Fruit fly (Drosophila melanogaster) Kc167 (cell line): Measurements from ENCODE around the gene CG3277.

Experiments used
- Myc ChIP-seq: fragments of >200 bp; optimal IDR thresholded peaks from 2 replicates; lab custom pipeline; 2017; ENCODE audit warnings: missing external identifiers
- Sin3A ChIP-seq: fragments of >200 bp; optimal IDR thresholded peaks from 2 replicates; lab custom pipeline; 2018; ENCODE audit warnings: missing external identifiers
- h ChIP-seq: fragments of >200 bp; optimal IDR thresholded peaks from 3 replicates; lab custom pipeline; 2018; ENCODE audit warnings: missing external identifiers
- insv ChIP-seq: fragments of >200 bp; optimal IDR thresholded peaks from 3 replicates; lab custom pipeline; 2018; ENCODE audit warnings: missing external identifiers
- psq ChIP-seq: fragments of >200 bp; optimal IDR thresholded peaks from 2 replicates; lab custom pipeline; 2017; ENCODE audit warnings: missing external identifiers
- ttk ChIP-seq: sonication (Bioruptor generic); optimal IDR thresholded peaks from 2 replicates; lab custom pipeline; 2017; ENCODE audit warnings: missing external identifiers

The CG3277 gene

dm6 chr2L:3301755-3302499 is 2.0 kb upstream of the CG3277 start:
- TF ChIP-seq Sin3A, result no peak
- TF ChIP-seq insv (lab: Kevin White, UChicago), result no peak
- TF ChIP-seq h, result no peak
- no peak for TF ChIP-seq ttk (lab: Kevin White, UChicago)
- no peak for TF ChIP-seq Myc (lab: Kevin White, UChicago)
- TF ChIP-seq psq, result no peak

DNA sequence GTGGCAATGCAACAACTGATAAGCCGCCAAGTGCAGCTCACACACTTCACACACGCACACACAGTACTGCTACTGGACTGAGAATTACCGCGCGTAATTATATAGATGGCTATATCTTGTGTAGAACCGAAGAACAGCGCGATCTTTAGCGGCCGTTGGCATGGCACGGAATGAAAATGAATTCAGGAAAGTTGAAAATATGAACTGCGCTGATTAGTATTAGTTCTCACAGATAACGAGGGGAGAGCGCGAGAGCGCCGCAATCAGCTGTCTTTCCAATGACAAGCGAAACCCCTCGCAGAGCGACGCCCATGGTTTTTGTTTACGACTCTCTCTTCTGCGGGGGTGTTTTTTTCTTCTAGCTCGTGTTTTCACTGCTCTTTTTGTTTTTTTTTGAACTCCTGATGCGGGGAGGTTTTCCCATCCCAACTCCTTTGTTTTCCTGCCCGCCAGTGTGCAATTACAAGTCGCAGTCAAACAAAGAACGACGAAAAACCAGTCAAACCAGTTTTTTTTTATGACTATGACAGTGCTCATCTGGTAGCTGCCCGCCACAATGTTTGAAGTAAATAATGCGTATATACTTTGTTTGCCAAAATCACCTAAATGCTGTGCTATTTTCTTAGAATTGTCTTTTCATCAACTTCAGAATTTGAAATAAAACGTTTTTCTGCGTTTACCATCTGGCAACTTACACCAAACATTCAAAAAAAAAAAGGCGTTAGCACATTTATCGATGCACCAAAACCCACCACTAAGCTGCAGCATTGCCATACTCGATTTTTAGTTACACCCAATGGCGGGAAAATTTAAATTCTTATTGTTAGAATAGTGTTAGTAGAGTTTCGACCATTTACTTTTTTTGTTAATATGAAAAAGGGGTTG is 700 bp upstream of the CG3277 start, which contains the start of gene CG9663:
Gene CG9663, minus strand, starts transcription at position 173 of the 885 bp plus-strand sequence.
- TF ChIP-seq Myc (lab: Kevin White, UChicago) (no peak), Sin3A (no peak), h (no peak), psq (no peak)

- TF ChIP-seq ttk (lab: Kevin White, UChicago) (no peak), psq (no peak), h (no peak), Sin3A (no peak), insv (lab: Kevin White, UChicago) (no peak), Myc (lab: Kevin White, UChicago) (no peak)
Measured at dm6 chr2L:3304831-3305828, 1.2 kb downstream of the CG3277 start.

dm6 chr2L:3307189-3307588 is 3.3 kb downstream of the CG3277 start:
- TF ChIP-seq Sin3A (no peak), insv (lab: Kevin White, UChicago) (no peak), h (no peak), psq (no peak)

DNA sequence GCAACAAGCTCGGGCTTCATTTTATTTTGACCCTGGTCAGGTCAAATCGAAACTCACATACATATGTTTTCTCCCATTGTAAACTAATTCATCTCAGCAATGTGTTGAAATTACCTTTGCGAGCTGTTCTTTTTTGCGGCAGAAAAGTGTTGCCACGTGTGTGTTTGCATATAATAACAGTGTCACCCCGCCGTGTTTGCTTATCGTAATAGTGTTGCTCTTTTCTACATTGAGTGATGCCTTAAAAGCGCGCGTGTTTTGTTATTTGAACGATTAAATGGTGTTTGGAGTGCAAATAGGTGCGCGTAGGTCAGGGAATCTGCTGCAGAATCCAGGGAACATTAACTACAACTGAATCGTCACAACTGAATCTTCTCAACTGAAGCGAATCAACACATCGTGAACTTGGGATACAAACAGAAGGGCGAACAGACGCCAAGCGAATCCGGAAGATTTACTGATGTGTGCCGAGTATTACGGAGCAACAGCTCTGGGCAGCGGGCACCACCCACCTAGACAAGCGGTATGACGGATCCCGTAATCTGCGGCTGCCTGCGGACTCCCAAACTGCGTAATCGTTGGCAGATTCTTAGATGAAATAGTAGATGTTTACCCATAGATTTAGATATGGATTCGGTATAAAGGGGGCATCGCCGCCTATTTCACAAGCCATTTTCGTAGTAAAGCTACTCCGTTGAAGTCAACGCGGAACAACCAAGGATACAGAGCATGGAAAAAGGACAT is 4.8 kb downstream of the CG3277 start, which contains the start of gene CG15406:
Gene CG15406, plus strand, starts transcription at position 694 of the 744 bp plus-strand sequence.
- TF ChIP-seq Myc (lab: Kevin White, UChicago) (no peak), psq (no peak), h (no peak), insv (lab: Kevin White, UChicago) (no peak), Sin3A (no peak), ttk (lab: Kevin White, UChicago) (no peak)

DNA sequence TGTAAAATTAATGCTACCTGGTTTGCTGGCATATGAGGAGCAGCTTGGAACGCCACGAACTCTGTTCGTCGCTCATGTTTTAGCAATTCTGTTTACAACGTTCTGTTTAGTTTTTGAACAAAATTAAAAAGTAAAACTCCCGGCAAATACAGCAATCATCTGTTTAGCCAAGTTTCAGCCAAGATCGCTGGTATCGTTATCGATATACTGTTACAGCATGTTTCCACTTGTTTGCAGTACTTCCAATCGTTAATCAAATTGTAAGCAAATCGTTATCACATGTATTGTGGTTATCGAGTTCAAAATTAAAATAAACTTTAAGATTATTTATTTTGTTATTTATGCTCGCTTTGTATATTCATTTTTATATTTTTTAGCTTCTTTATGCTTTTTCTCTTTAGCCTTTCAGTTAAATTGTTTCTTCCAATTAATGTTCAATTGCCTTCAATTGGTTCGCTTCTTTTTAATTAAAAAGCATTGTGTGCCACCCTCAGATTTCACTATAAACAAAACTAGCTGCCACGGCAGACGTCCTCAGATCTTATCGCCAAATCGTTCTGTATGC is 15.9 kb downstream of the CG3277 start, which contains the start of the genes Fign and CG8837:
Gene Fign, minus strand, starts transcription at position 142 of the 565 bp plus-strand sequence.
Gene CG8837, plus strand, starts transcription at position 515 of the 565 bp plus-strand sequence.
- TF ChIP-seq ttk (lab: Kevin White, UChicago), result no peak
- TF ChIP-seq Sin3A, result no peak
- no peak for TF ChIP-seq Myc (lab: Kevin White, UChicago)
- no peak for TF ChIP-seq psq
- TF ChIP-seq insv (lab: Kevin White, UChicago), result no peak
- TF ChIP-seq h, result no peak

dm6 chr2L:3323319-3324287 is 19.7 kb downstream of the CG3277 start, which contains the start of gene CG33281:
CG33281 (plus strand) TSS chr2L:3324237.
- TF ChIP-seq ttk (lab: Kevin White, UChicago) (no peak), psq (no peak), h (no peak), Sin3A (no peak), insv (lab: Kevin White, UChicago) (no peak), Myc (lab: Kevin White, UChicago) (no peak)

- TF ChIP-seq Sin3A (no peak), h (no peak), insv (lab: Kevin White, UChicago) (no peak), ttk (lab: Kevin White, UChicago) (no peak), Myc (lab: Kevin White, UChicago) (no peak), psq (no peak)
Measured at dm6 chr2L:3327603-3328002, 23.7 kb downstream of the CG3277 start, which contains the start of gene CG33282. CG33282 (plus strand) TSS chr2L:3327903.

dm6 chr2L:3330628-3331027 is 26.7 kb downstream of the CG3277 start, which contains the start of gene CG3285:
CG3285 (plus strand) TSS chr2L:3330928.
- TF ChIP-seq psq, result no peak
- TF ChIP-seq insv (lab: Kevin White, UChicago), result no peak
- TF ChIP-seq Myc (lab: Kevin White, UChicago), result no peak
- no peak for TF ChIP-seq ttk (lab: Kevin White, UChicago)
- no peak for TF ChIP-seq Sin3A
- no peak for TF ChIP-seq h
